Worm (Caenorhabditis elegans) whole organism, young adult: ENCODE data around the gene hpo-15.

Experiments used
- F55B11.4 ChIP-seq: sonication (generic microtip); optimal IDR thresholded peaks from 2 replicates; lab custom pipeline; 2016; ENCODE audit warnings: missing compliant biosample characterization, missing genetic modification characterization, borderline replicate concordance; ENCODE audit not compliant: insufficient read depth
- T07F8.4 ChIP-seq: sonication (generic microtip); optimal IDR thresholded peaks from 2 replicates; lab custom pipeline; 2016; ENCODE audit warnings: mild to moderate bottlenecking, missing genetic modification characterization, moderate library complexity, missing compliant biosample characterization
- dpl-1 ChIP-seq: fragments of 150-350 bp; optimal IDR thresholded peaks from 2 replicates; lab custom pipeline; 2014; ENCODE audit warnings: missing biosample characterization, missing genetic modification reagents, missing genetic modification characterization
- egl-44 ChIP-seq: fragments of 200-800 bp; sonication (Bioruptor generic); IDR thresholded peaks from 2 replicates; pipeline ENCODE4 v1.3.6; 2022; ENCODE audit warnings: missing genetic modification reagents, missing genetic modification characterization, missing compliant biosample characterization
- fkh-3 ChIP-seq: sonication (generic microtip); optimal IDR thresholded peaks from 2 replicates; lab custom pipeline; 2016; ENCODE audit warnings: mild to moderate bottlenecking, missing genetic modification characterization, missing compliant biosample characterization
- pha-4 ChIP-seq: fragments of 150-350 bp; sonication (generic microtip); optimal IDR thresholded peaks from 2 replicates; lab custom pipeline; 2014; ENCODE audit warnings: missing biosample characterization, missing genetic modification reagents, missing genetic modification characterization

DNA sequence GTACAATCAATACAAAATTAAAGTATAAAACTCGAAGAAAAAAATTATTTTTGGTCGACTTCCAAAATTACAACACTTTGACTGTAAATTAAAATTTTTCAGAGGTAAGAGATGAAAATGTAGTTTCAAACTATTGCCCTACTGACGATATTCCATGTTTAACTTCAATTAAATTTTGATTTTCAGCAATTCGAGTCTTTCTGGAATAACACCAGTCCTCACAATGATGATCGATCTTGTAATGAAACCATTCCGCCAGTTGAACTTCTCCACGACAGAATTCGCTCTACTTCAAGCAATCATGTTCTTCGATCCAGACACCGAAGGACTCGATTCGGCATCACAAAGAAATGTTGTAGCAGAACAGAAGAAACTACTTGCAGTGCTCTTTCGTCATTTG lies 4.5 kb downstream of the hpo-15 start:
- no peak for TF ChIP-seq dpl-1 (GFP tag; lab: Kevin White, UChicago)
- no peak for TF ChIP-seq F55B11.4 (tag; lab: Kevin White, UChicago)
- TF ChIP-seq T07F8.4 (tag; lab: Kevin White, UChicago): no peak
- TF ChIP-seq egl-44: no peak
- no peak for TF ChIP-seq pha-4 (tag; lab: Kevin White, UChicago)
- TF ChIP-seq fkh-3 (tag; lab: Kevin White, UChicago): no peak
